Fruit fly (Drosophila melanogaster) whole organism, embryonic: ENCODE data around the gene PpD6.

Source experiments
- Awh ChIP-seq: fragments of 200-800 bp; sonication (Bioruptor generic); IDR thresholded peaks from 2 replicates; pipeline ENCODE4, ENCODE4 v1.3.6; 2022; ENCODE audit warnings: missing biosample characterization, missing genetic modification characterization
- CG10209 ChIP-seq: fragments of 200-800 bp; sonication (Bioruptor generic); optimal IDR thresholded peaks from 3 replicates; lab custom pipeline; 2017; ENCODE audit warnings: missing biosample characterization, mild to moderate bottlenecking, missing genetic modification characterization, missing genetic modification reagents
- CG10267 ChIP-seq: fragments of 200-800 bp; sonication (Bioruptor generic); optimal IDR thresholded peaks from 2 replicates; lab custom pipeline; 2018; ENCODE audit warnings: missing biosample characterization, mild to moderate bottlenecking, missing genetic modification characterization, moderate library complexity
- CG10654 ChIP-seq: fragments of 200-800 bp; sonication (Bioruptor generic); optimal IDR thresholded peaks from 2 replicates; lab custom pipeline; 2016; ENCODE audit warnings: missing biosample characterization, missing genetic modification characterization
- CG11456 ChIP-seq: fragments of 200-800 bp; sonication (Bioruptor generic); IDR thresholded peaks from 3 replicates; pipeline ENCODE4 v1.3.6; 2022; ENCODE audit warnings: missing biosample characterization, missing genetic modification characterization
- CG12659 ChIP-seq: fragments of 200-800 bp; sonication (Bioruptor generic); optimal IDR thresholded peaks from 3 replicates; lab custom pipeline; 2017; ENCODE audit warnings: mild to moderate bottlenecking, missing biosample characterization, missing genetic modification reagents, missing genetic modification characterization
- CG13287 ChIP-seq: fragments of 200-800 bp; sonication (Bioruptor generic); IDR thresholded peaks from 2 replicates; pipeline ENCODE4 v1.3.6; 2022; ENCODE audit warnings: missing biosample characterization, missing genetic modification characterization; ENCODE audit not compliant: partially characterized antibody
- CG14667 ChIP-seq: fragments of 200-800 bp; sonication (Bioruptor generic); IDR thresholded peaks from 2 replicates; pipeline ENCODE4 v1.3.6; 2022; ENCODE audit warnings: missing biosample characterization, missing genetic modification characterization
- CG14965 ChIP-seq: fragments of 200-800 bp; sonication (Bioruptor generic); optimal IDR thresholded peaks from 2 replicates; lab custom pipeline; 2016; ENCODE audit warnings: missing biosample characterization, missing genetic modification characterization, borderline replicate concordance
- CG1529 ChIP-seq: fragments of 200-800 bp; sonication (Bioruptor generic); optimal IDR thresholded peaks from 3 replicates; lab custom pipeline; 2018; ENCODE audit warnings: missing biosample characterization, missing genetic modification characterization
- CG17328 ChIP-seq: fragments of 200-800 bp; sonication (Bioruptor generic); IDR thresholded peaks from 2 replicates; pipeline ENCODE4 v1.3.6; 2022; ENCODE audit warnings: missing biosample characterization, missing genetic modification characterization
- CG17829 ChIP-seq: fragments of 200-800 bp; optimal IDR thresholded peaks from 2 replicates; lab custom pipeline; 2019; ENCODE audit warnings: missing biosample characterization, mild to moderate bottlenecking, missing genetic modification characterization, moderate library complexity
- CG3065 ChIP-seq: fragments of 200-800 bp; sonication (Bioruptor generic); optimal IDR thresholded peaks from 2 replicates; lab custom pipeline; 2016; ENCODE audit warnings: missing biosample characterization, missing genetic modification characterization
- CG31441 ChIP-seq: fragments of 200-800 bp; sonication (Bioruptor generic); IDR thresholded peaks from 2 replicates; pipeline ENCODE4 v1.3.6; 2022; ENCODE audit warnings: missing biosample characterization, missing genetic modification characterization
- CG32532 ChIP-seq: fragments of 200-800 bp; sonication (Bioruptor generic); IDR thresholded peaks from 2 replicates; pipeline ENCODE4 v1.3.6; 2022; ENCODE audit warnings: missing biosample characterization, missing genetic modification characterization
- CG3847 ChIP-seq: fragments of 200-800 bp; sonication (Bioruptor generic); IDR thresholded peaks from 2 replicates; pipeline ENCODE4 v1.3.6; 2022; ENCODE audit warnings: missing biosample characterization, missing genetic modification characterization
- CG4404 ChIP-seq: fragments of 200-800 bp; sonication (Bioruptor generic); IDR thresholded peaks from 2 replicates; pipeline ENCODE4 v1.3.6; 2022; ENCODE audit warnings: missing biosample characterization, missing genetic modification characterization
- CG4820 ChIP-seq: fragments of 200-800 bp; sonication (Bioruptor generic); optimal IDR thresholded peaks from 3 replicates; lab custom pipeline; 2016; ENCODE audit warnings: missing biosample characterization, missing genetic modification characterization
- CG7357 ChIP-seq: fragments of 200-800 bp; sonication (Bioruptor generic); IDR thresholded peaks from 3 replicates; pipeline ENCODE4 v1.3.6; 2022; ENCODE audit warnings: missing biosample characterization, missing genetic modification characterization
- CG8290 ChIP-seq, 3 experiments: fragments of 200-800 bp; sonication (Bioruptor generic); optimal IDR thresholded peaks; 2 replicates each; lab custom pipeline; 2016 to 2019; ENCODE audit warnings: missing biosample characterization in 3 of 3, missing genetic modification characterization in 3 of 3, mild to moderate bottlenecking in 2 of 3, moderate library complexity in 1 of 3
- CrebB ChIP-seq: fragments of 200-800 bp; sonication (Bioruptor generic); optimal IDR thresholded peaks from 3 replicates; lab custom pipeline; 2018; ENCODE audit warnings: missing biosample characterization, mild to moderate bottlenecking, missing genetic modification characterization
- E2f2 ChIP-seq: fragments of 200-800 bp; sonication (Bioruptor generic); IDR thresholded peaks from 2 replicates; pipeline ENCODE4 v1.3.6; 2022; ENCODE audit warnings: missing biosample characterization, missing genetic modification characterization
- Fer1 ChIP-seq: fragments of 200-800 bp; sonication (Bioruptor generic); optimal IDR thresholded peaks from 2 replicates; lab custom pipeline; 2017; ENCODE audit warnings: missing biosample characterization, mild to moderate bottlenecking, missing genetic modification characterization
- GATAe ChIP-seq: fragments of 200-800 bp; sonication (Bioruptor generic); conservative IDR thresholded peaks from 2 replicates; pipeline ENCODE4 v1.3.6; 2022; ENCODE audit warnings: missing biosample characterization, missing genetic modification characterization
- MBD-R2 ChIP-seq: fragments of 200-800 bp; sonication (Bioruptor generic); IDR thresholded peaks from 2 replicates; pipeline ENCODE4 v1.3.6; 2022; ENCODE audit warnings: missing biosample characterization, missing genetic modification characterization
- Mad ChIP-seq: fragments of 200-800 bp; sonication (Bioruptor generic); optimal IDR thresholded peaks from 2 replicates; lab custom pipeline; 2016; ENCODE audit warnings: missing biosample characterization, missing genetic modification characterization
- Myb ChIP-seq: fragments of 200-800 bp; sonication (Bioruptor generic); optimal IDR thresholded peaks from 2 replicates; lab custom pipeline; 2016; ENCODE audit warnings: missing biosample characterization, missing genetic modification characterization
- Ravus ChIP-seq: fragments of 200-800 bp; sonication (Bioruptor generic); IDR thresholded peaks from 2 replicates; pipeline ENCODE4 v1.3.6; 2022; ENCODE audit warnings: missing biosample characterization, missing genetic modification characterization
- Scr ChIP-seq: fragments of 200-800 bp; sonication (Bioruptor generic); IDR thresholded peaks from 2 replicates; pipeline ENCODE4 v1.3.6; 2022; ENCODE audit warnings: missing biosample characterization, missing genetic modification characterization; ENCODE audit not compliant: partially characterized antibody
- Six4 ChIP-seq: fragments of 200-800 bp; sonication (Bioruptor generic); optimal IDR thresholded peaks from 2 replicates; lab custom pipeline; 2016; ENCODE audit warnings: missing biosample characterization, missing genetic modification characterization
- Ssrp ChIP-seq: fragments of 200-800 bp; sonication (Bioruptor generic); optimal IDR thresholded peaks from 2 replicates; lab custom pipeline; 2018; ENCODE audit warnings: missing biosample characterization, mild to moderate bottlenecking, missing genetic modification characterization, moderate library complexity
- Tbp ChIP-seq: fragments of >200 bp; optimal IDR thresholded peaks from 2 replicates; lab custom pipeline; 2018; ENCODE audit warnings: missing biosample characterization, missing genetic modification characterization
- ash1 ChIP-seq: fragments of 200-800 bp; sonication (Bioruptor generic); optimal IDR thresholded peaks from 2 replicates; lab custom pipeline; 2018; ENCODE audit warnings: missing biosample characterization, mild to moderate bottlenecking, missing genetic modification characterization
- cad ChIP-seq: fragments of >200 bp; optimal IDR thresholded peaks from 2 replicates; lab custom pipeline; 2017; ENCODE audit warnings: missing biosample characterization, missing genetic modification characterization
- cato ChIP-seq: fragments of 200-800 bp; sonication (Bioruptor generic); optimal IDR thresholded peaks from 2 replicates; lab custom pipeline; 2016; ENCODE audit warnings: missing biosample characterization, missing genetic modification characterization, borderline replicate concordance
- crc ChIP-seq: fragments of 200-800 bp; sonication (Bioruptor generic); optimal IDR thresholded peaks from 2 replicates; lab custom pipeline; 2016; ENCODE audit warnings: missing biosample characterization, missing genetic modification characterization
- croc ChIP-seq: fragments of 200-800 bp; sonication (Bioruptor generic); conservative IDR thresholded peaks from 3 replicates; pipeline ENCODE4 v1.3.6; 2022; ENCODE audit warnings: missing biosample characterization, missing genetic modification characterization
- cwo ChIP-seq: fragments of 200-800 bp; sonication (Bioruptor generic); optimal IDR thresholded peaks from 3 replicates; lab custom pipeline; 2017; ENCODE audit warnings: missing biosample characterization, missing genetic modification characterization, mild to moderate bottlenecking, moderate library complexity, missing genetic modification reagents
- dan ChIP-seq: fragments of 200-800 bp; sonication (Bioruptor generic); IDR thresholded peaks from 2 replicates; pipeline ENCODE4 v1.3.6; 2022; ENCODE audit warnings: missing biosample characterization, missing genetic modification characterization
- ftz-f1 ChIP-seq: fragments of 200-800 bp; sonication (Bioruptor generic); optimal IDR thresholded peaks from 2 replicates; lab custom pipeline; 2016; ENCODE audit warnings: missing biosample characterization, missing genetic modification characterization
- fu2 ChIP-seq: fragments of 200-800 bp; sonication (Bioruptor generic); optimal IDR thresholded peaks from 2 replicates; lab custom pipeline; 2016; ENCODE audit warnings: missing biosample characterization, missing genetic modification characterization
- h ChIP-seq: fragments of >200 bp; optimal IDR thresholded peaks from 2 replicates; lab custom pipeline; 2017
- her ChIP-seq: fragments of 200-800 bp; sonication (Bioruptor generic); optimal IDR thresholded peaks from 2 replicates; lab custom pipeline; 2016; ENCODE audit warnings: missing biosample characterization, missing genetic modification characterization
- ken ChIP-seq: fragments of 200-800 bp; sonication (Bioruptor generic); IDR thresholded peaks from 3 replicates; pipeline ENCODE4 v1.3.6; 2022; ENCODE audit warnings: missing biosample characterization, missing genetic modification characterization
- kni ChIP-seq: fragments of 200-800 bp; sonication (Bioruptor generic); optimal IDR thresholded peaks from 3 replicates; lab custom pipeline; 2017; ENCODE audit warnings: mild to moderate bottlenecking, missing biosample characterization, missing genetic modification reagents, missing genetic modification characterization
- nmo ChIP-seq: fragments of 200-800 bp; sonication (Bioruptor generic); optimal IDR thresholded peaks from 2 replicates; lab custom pipeline; 2018; ENCODE audit warnings: missing biosample characterization, mild to moderate bottlenecking, missing genetic modification characterization, moderate library complexity
- nom ChIP-seq: fragments of 200-800 bp; sonication (Bioruptor generic); optimal IDR thresholded peaks from 2 replicates; lab custom pipeline; 2017; ENCODE audit warnings: missing biosample characterization, missing genetic modification characterization, mild to moderate bottlenecking, moderate library complexity, missing genetic modification reagents
- sna ChIP-seq: fragments of 200-800 bp; sonication (Bioruptor generic); IDR thresholded peaks from 2 replicates; pipeline ENCODE4 v1.3.6; 2022; ENCODE audit warnings: missing biosample characterization, missing genetic modification characterization; ENCODE audit not compliant: partially characterized antibody
- tgo ChIP-seq: fragments of 200-800 bp; sonication (Bioruptor generic); IDR thresholded peaks from 3 replicates; pipeline ENCODE4 v1.3.6; 2022; ENCODE audit warnings: missing biosample characterization, missing genetic modification characterization
- tin ChIP-seq: fragments of 200-800 bp; sonication (Bioruptor generic); optimal IDR thresholded peaks from 3 replicates; lab custom pipeline; 2016; ENCODE audit warnings: missing biosample characterization, missing genetic modification characterization
- usp ChIP-seq: fragments of >200 bp; optimal IDR thresholded peaks from 2 replicates; lab custom pipeline; 2017; ENCODE audit warnings: missing biosample characterization, missing genetic modification characterization
- yki ChIP-seq: fragments of >200 bp; optimal IDR thresholded peaks from 3 replicates; lab custom pipeline; 2018

The PpD6 gene

dm6 chr2L:3124500-3124977 lies 15.1 kb downstream of the PpD6 start (continued):
- TF ChIP-seq GATAe = no peak
- TF ChIP-seq cad (GFP tag; lab: Kevin White, UChicago) = no peak
- no peak for TF ChIP-seq CG10654
- no peak for TF ChIP-seq CG8290 (GFP tag; optimal IDR thresholded peaks at IDR 0.05; lab: Kevin White, UChicago)
- no peak for TF ChIP-seq CG8290 (tag; optimal IDR thresholded peaks at IDR 0.05; lab: Kevin White, UChicago)
- no peak for TF ChIP-seq CG7357 (GFP tag; lab: Robert Waterston, UW)
- TF ChIP-seq CG11456 = peak; percentile 53; the same call in 1 of the 3 replicates
- no peak for TF ChIP-seq CG10267 (tag; lab: Kevin White, UChicago)
- no peak for TF ChIP-seq Ssrp (tag; lab: Kevin White, UChicago)
- TF ChIP-seq CG14667 (GFP tag; lab: Robert Waterston, UW) = no peak
- no peak for TF ChIP-seq her
- TF ChIP-seq MBD-R2 = no peak
- no peak for TF ChIP-seq CG4820
- no peak for TF ChIP-seq tgo (GFP tag; lab: Robert Waterston, UW)
- TF ChIP-seq Tbp (GFP tag; lab: Kevin White, UChicago) = no peak
- TF ChIP-seq E2f2 (GFP tag; lab: Robert Waterston, UW) = no peak; the same call in 1 of the 2 replicates
- no peak for TF ChIP-seq croc (GFP tag; lab: Robert Waterston, UW)
- TF ChIP-seq tin = no peak
- no peak for TF ChIP-seq Six4 (GFP tag; lab: Kevin White, UChicago)
- TF ChIP-seq Fer1 (GFP tag; lab: Kevin White, UChicago) = peak; percentile 26
- TF ChIP-seq Awh (GFP tag; lab: Robert Waterston, UW) = no peak
- TF ChIP-seq CG1529 (GFP tag; lab: Kevin White, UChicago) = no peak
- TF ChIP-seq CG32532 (GFP tag; lab: Robert Waterston, UW) = no peak
- TF ChIP-seq usp (GFP tag; lab: Kevin White, UChicago) = no peak
- TF ChIP-seq Scr (GFP tag; lab: Robert Waterston, UW) = no peak
- TF ChIP-seq cato (GFP tag; lab: Kevin White, UChicago) = no peak
- TF ChIP-seq CG31441 (GFP tag; lab: Robert Waterston, UW) = no peak
- no peak for TF ChIP-seq yki (lab: Kevin White, UChicago)
- 0 out of 2 replicates have a peak, but pooled peaks have one; percentile 10 for TF ChIP-seq dan (GFP tag; lab: Robert Waterston, UW)
- TF ChIP-seq CG12659 (GFP tag; lab: Kevin White, UChicago) = no peak
- TF ChIP-seq CG17328 (GFP tag; lab: Robert Waterston, UW) = no peak
- no peak for TF ChIP-seq ash1 (GFP tag; lab: Kevin White, UChicago)
- TF ChIP-seq CG14965 = no peak
- no peak for TF ChIP-seq h
- TF ChIP-seq CrebB (tag; lab: Kevin White, UChicago) = no peak
- TF ChIP-seq Ravus = no peak
- TF ChIP-seq CG17829 (tag; lab: Kevin White, UChicago) = no peak
- no peak for TF ChIP-seq CG3847 (GFP tag; lab: Robert Waterston, UW)
- no peak for TF ChIP-seq CG10209 (GFP tag; lab: Kevin White, UChicago)
- peak; percentile 53; the same call in 1 of the 2 replicates for TF ChIP-seq CG13287
- TF ChIP-seq crc (GFP tag; lab: Kevin White, UChicago) = no peak
- no peak for TF ChIP-seq nom (GFP tag; lab: Kevin White, UChicago)
- no peak for TF ChIP-seq cwo (GFP tag; lab: Kevin White, UChicago)
- no peak for TF ChIP-seq CG3065
- no peak for TF ChIP-seq Myb (GFP tag; lab: Kevin White, UChicago)
- TF ChIP-seq CG4404 (GFP tag; lab: Robert Waterston, UW) = no peak
- no peak for TF ChIP-seq fu2 (GFP tag; lab: Kevin White, UChicago)
- peak; percentile 91 for TF ChIP-seq ftz-f1 (GFP tag; lab: Kevin White, UChicago)
- TF ChIP-seq nmo = no peak
- TF ChIP-seq ken (GFP tag; lab: Robert Waterston, UW) = no peak
- TF ChIP-seq kni (GFP tag; lab: Kevin White, UChicago) = no peak
- TF ChIP-seq sna (GFP tag; lab: Robert Waterston, UW) = no peak
- TF ChIP-seq Mad (GFP tag; lab: Kevin White, UChicago) = no peak
